Worm (Caenorhabditis elegans): ENCODE data around the gene M199.135.

M199.135 gene

DNA sequence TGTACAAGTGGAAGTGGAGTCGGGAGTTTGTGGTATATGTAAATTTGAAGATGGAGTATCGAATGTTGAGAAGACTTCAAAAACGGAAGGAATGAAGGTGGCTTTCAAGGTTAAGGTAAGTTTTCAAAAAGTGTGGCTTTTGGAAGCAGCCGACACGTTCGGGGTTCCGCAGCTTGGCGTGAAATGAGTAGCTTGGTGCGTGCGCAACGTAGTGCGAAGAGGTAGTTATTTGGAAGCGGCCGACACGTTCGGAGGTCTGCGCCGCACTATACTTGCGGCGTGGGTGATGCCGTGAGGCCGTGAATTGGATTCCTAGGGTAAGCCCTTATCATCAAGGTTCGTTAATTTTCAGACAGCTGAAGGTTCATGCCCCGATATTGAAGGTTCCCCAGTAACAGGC is 6.3 kb downstream of the M199.135 start, which contains the start of gene clec-189:
TSS of gene clec-189 (plus strand) at position 92 of the 400 bp plus-strand sequence.
- no peak for TF ChIP-seq nhr-25 (tag; optimal IDR thresholded peaks at IDR 0.05)
- no peak for TF ChIP-seq unc-62 (GFP tag; optimal IDR thresholded peaks at IDR 0.05)
- TF ChIP-seq aly-2 (tag; optimal IDR thresholded peaks at IDR 0.05): no peak
- TF ChIP-seq egl-5 (tag; optimal IDR thresholded peaks at IDR 0.05): no peak
- no peak for TF ChIP-seq nhr-77 (tag; optimal IDR thresholded peaks at IDR 0.05)
- TF ChIP-seq unc-39 (tag; optimal IDR thresholded peaks at IDR 0.05): no peak
- TF ChIP-seq tbx-2 (tag; optimal IDR thresholded peaks at IDR 0.05): no peak
- no peak for TF ChIP-seq skn-1 (tag; optimal IDR thresholded peaks at IDR 0.05)
- no peak for TF ChIP-seq snpc-4 (tag; optimal IDR thresholded peaks at IDR 0.05)

- TF ChIP-seq ceh-28 (tag; optimal IDR thresholded peaks at IDR 0.05) (no peak), ZK546.5 (tag; optimal IDR thresholded peaks at IDR 0.05) (no peak), lin-15B (tag; optimal IDR thresholded peaks at IDR 0.05) (no peak), skn-1 (tag; optimal IDR thresholded peaks at IDR 0.05) (no peak), elt-1 (tag; optimal IDR thresholded peaks at IDR 0.05) (no peak), ama-1 (optimal IDR thresholded peaks at IDR 0.05) (no peak), nhr-237 (tag; optimal IDR thresholded peaks at IDR 0.05) (no peak), tbx-2 (tag; optimal IDR thresholded peaks at IDR 0.05) (no peak), ztf-11 (tag; optimal IDR thresholded peaks at IDR 0.05) (no peak), pqm-1 (tag; optimal IDR thresholded peaks at IDR 0.05) (no peak)
These were observed 8.5 kb downstream of the M199.135 start, which contains the start of gene M199.7 for ce11 chrIV:15122882-15123281. TSS of gene M199.7 (plus strand) at chrIV:15123182.

DNA sequence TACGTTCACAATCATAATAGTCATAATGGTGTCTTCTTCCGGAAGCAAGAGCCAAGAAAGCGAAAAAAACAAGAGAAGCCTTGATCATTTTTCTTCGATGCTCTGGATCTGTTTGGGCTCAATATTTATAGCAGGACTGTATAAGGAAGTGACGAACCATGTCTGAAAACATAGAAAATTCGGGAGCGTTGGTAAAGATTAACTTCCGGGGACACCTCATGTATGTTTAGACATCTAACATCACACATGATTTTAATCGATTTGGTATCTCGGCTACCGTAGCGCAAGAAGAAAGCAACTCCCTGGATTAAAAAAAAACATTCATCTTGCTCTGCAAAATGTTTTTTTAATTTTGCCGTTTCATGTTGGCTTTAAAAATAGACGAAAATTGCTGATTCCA is 11.6 kb downstream of the M199.135 start, which contains the start of gene clec-190:
TSS of gene clec-190 (minus strand) at position 101 of the 400 bp plus-strand sequence.
- TF ChIP-seq eor-1 (tag; optimal IDR thresholded peaks at IDR 0.05) (no peak), nhr-67 (tag; optimal IDR thresholded peaks at IDR 0.05) (no peak), hmg-11 (tag; optimal IDR thresholded peaks at IDR 0.05) (no peak)

ce11 chrIV:15127731-15128130 is 13.3 kb downstream of the M199.135 start, which contains the start of gene M199.9:
TSS of gene M199.9 (minus strand) at chrIV:15127831.
- TF ChIP-seq nhr-28 (tag; optimal IDR thresholded peaks at IDR 0.05) (no peak), ztf-11 (tag; optimal IDR thresholded peaks at IDR 0.05) (no peak), fos-1 (tag; optimal IDR thresholded peaks at IDR 0.05) (no peak), lsy-12 (tag; optimal IDR thresholded peaks at IDR 0.05) (no peak), hmg-11 (tag; optimal IDR thresholded peaks at IDR 0.05) (no peak), mdl-1 (tag; optimal IDR thresholded peaks at IDR 0.05) (no peak), ZK546.5 (tag; optimal IDR thresholded peaks at IDR 0.05) (no peak), elt-1 (tag; optimal IDR thresholded peaks at IDR 0.05) (no peak), egl-27 (tag; optimal IDR thresholded peaks at IDR 0.05) (no peak), daf-12 (tag; optimal IDR thresholded peaks at IDR 0.05) (no peak), R02D3.7 (tag; optimal IDR thresholded peaks at IDR 0.05) (no peak), eor-1 (tag; optimal IDR thresholded peaks at IDR 0.05) (no peak), ceh-82 (tag; optimal IDR thresholded peaks at IDR 0.05) (no peak), unc-39 (tag; optimal IDR thresholded peaks at IDR 0.05) (no peak), nhr-23 (tag; optimal IDR thresholded peaks at IDR 0.05) (no peak), fkh-10 (GFP tag; optimal IDR thresholded peaks at IDR 0.05) (no peak), pha-4 (tag; optimal IDR thresholded peaks at IDR 0.05) (no peak), unc-62 (GFP tag; optimal IDR thresholded peaks at IDR 0.05) (no peak), nhr-237 (tag; optimal IDR thresholded peaks at IDR 0.05) (no peak)

DNA sequence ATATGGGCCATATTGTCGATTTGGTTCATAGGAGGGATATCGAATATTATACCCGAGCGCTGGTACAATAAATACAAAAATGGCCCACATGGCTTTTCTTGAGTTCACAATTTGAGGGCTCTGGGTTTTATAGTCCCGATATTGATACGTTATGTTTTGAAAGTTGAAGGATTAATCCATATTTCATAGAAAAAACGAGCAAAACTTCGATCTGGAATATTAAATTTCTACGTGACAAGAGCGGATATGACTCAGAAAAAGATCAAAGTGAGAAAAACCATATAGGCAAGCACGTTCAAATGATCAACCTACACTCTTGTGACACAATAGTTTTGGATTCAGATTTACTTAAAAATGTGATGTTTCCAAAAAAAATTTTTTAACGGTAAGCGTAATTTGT is 17.3 kb downstream of the M199.135 start, which contains the start of gene col-135:
TSS of gene col-135 (minus strand) at position 101 of the 400 bp plus-strand sequence.
- no peak for TF ChIP-seq pha-4 (tag; optimal IDR thresholded peaks at IDR 0.05)
- TF ChIP-seq mdl-1 (tag; optimal IDR thresholded peaks at IDR 0.05): no peak
- no peak for TF ChIP-seq snpc-4 (tag; optimal IDR thresholded peaks at IDR 0.05)
- no peak for TF ChIP-seq aly-2 (tag; optimal IDR thresholded peaks at IDR 0.05)
- no peak for TF ChIP-seq daf-12 (tag; optimal IDR thresholded peaks at IDR 0.05)
- TF ChIP-seq nhr-23 (tag; optimal IDR thresholded peaks at IDR 0.05): no peak
- no peak for TF ChIP-seq ztf-11 (tag; optimal IDR thresholded peaks at IDR 0.05)
- TF ChIP-seq elt-1 (tag; optimal IDR thresholded peaks at IDR 0.05): no peak
- no peak for TF ChIP-seq ztf-4 (tag; optimal IDR thresholded peaks at IDR 0.05)
- TF ChIP-seq ceh-9 (tag; optimal IDR thresholded peaks at IDR 0.05): no peak
- TF ChIP-seq sea-2 (GFP tag; optimal IDR thresholded peaks at IDR 0.05): no peak
- no peak for TF ChIP-seq nhr-28 (tag; optimal IDR thresholded peaks at IDR 0.05)
- TF ChIP-seq nhr-77 (tag; optimal IDR thresholded peaks at IDR 0.05): no peak
- TF ChIP-seq elt-3 (tag; optimal IDR thresholded peaks at IDR 0.05): no peak
- no peak for TF ChIP-seq R02D3.7 (tag; optimal IDR thresholded peaks at IDR 0.05)
- TF ChIP-seq nhr-43 (tag; optimal IDR thresholded peaks at IDR 0.05; ENCODE audit: poor library complexity, severe bottlenecking): no peak
- TF ChIP-seq eor-1 (tag; optimal IDR thresholded peaks at IDR 0.05): no peak
- no peak for TF ChIP-seq hmg-11 (tag; optimal IDR thresholded peaks at IDR 0.05)
- TF ChIP-seq ceh-82 (tag; optimal IDR thresholded peaks at IDR 0.05): no peak
